Worm (Caenorhabditis elegans) whole organism, L1 larva: ENCODE measurements around the gene K10D2.8.

Experiments
- C04F5.9 ChIP-seq: sonication (generic microtip); optimal IDR thresholded peaks from 2 replicates; lab custom pipeline; 2016; ENCODE audit warnings: missing genetic modification characterization, missing compliant biosample characterization
- C34B4.2 ChIP-seq: sonication (generic microtip); optimal IDR thresholded peaks from 2 replicates; lab custom pipeline; 2017; ENCODE audit warnings: mild to moderate bottlenecking, missing genetic modification characterization, missing compliant biosample characterization
- Y116A8C.19 ChIP-seq: sonication (generic microtip); optimal IDR thresholded peaks from 2 replicates; lab custom pipeline; 2016; ENCODE audit warnings: missing compliant biosample characterization, missing genetic modification characterization, borderline replicate concordance
- aly-2 ChIP-seq: fragments of 150-350 bp; optimal IDR thresholded peaks from 2 replicates; lab custom pipeline; 2014; ENCODE audit warnings: missing biosample characterization, missing genetic modification characterization
- ama-1 ChIP-seq: fragments of 150-350 bp; optimal IDR thresholded peaks from 2 replicates; lab custom pipeline; 2014
- blmp-1 ChIP-seq: fragments of 150-350 bp; optimal IDR thresholded peaks from 2 replicates; lab custom pipeline; 2014; ENCODE audit warnings: missing biosample characterization, missing genetic modification characterization
- ceh-82 ChIP-seq, 3 experiments: fragments of 150-350 bp in 1 of 3; sonication (generic microtip) in 2 of 3; optimal IDR thresholded peaks; 2 replicates each; lab custom pipeline; 2014 to 2017; ENCODE audit warnings: missing biosample characterization in 3 of 3, missing genetic modification characterization in 3 of 3
- ces-1 ChIP-seq: fragments of 150-350 bp; optimal IDR thresholded peaks from 2 replicates; lab custom pipeline; 2014; ENCODE audit warnings: missing biosample characterization, missing genetic modification reagents, missing genetic modification characterization
- dpl-1 ChIP-seq, 3 experiments: fragments of 150-350 bp in 2 of 3; sonication (generic microtip) in 1 of 3; optimal IDR thresholded peaks; 2 replicates each; lab custom pipeline; 2014 to 2017; ENCODE audit warnings: missing biosample characterization in 3 of 3, missing genetic modification characterization in 3 of 3, missing genetic modification reagents in 3 of 3
- efl-1 ChIP-seq, 4 experiments: fragments of 150-350 bp; optimal IDR thresholded peaks in 3 of 4; peaks in 1 of 4; 1 replicate in 1 of 4; 2 replicates in 3 of 4; lab custom pipeline; 2014; ENCODE audit warnings: missing biosample characterization in 2 of 4, missing genetic modification characterization in 2 of 4, missing genetic modification reagents in 2 of 4
- egl-13 ChIP-seq: sonication (generic microtip); optimal IDR thresholded peaks from 2 replicates; lab custom pipeline; 2016; ENCODE audit warnings: missing genotype, missing genetic modification reagents, missing genetic modification characterization, missing compliant biosample characterization
- elt-2 ChIP-seq: sonication (generic microtip); optimal IDR thresholded peaks from 2 replicates; lab custom pipeline; 2016; ENCODE audit warnings: missing genetic modification characterization, mild to moderate bottlenecking, inconsistent platforms, missing compliant biosample characterization, missing genetic modification reagents
- elt-3 ChIP-seq, 6 experiments: fragments of 150-350 bp in 1 of 6; sonication (generic microtip); optimal IDR thresholded peaks; 2 replicates each; lab custom pipeline; 2017 to 2018; ENCODE audit warnings: missing biosample characterization in 6 of 6, missing genetic modification characterization in 6 of 6, inconsistent platforms in 1 of 6
- fkh-10 ChIP-seq: sonication (generic microtip); optimal IDR thresholded peaks from 2 replicates; lab custom pipeline; 2017; ENCODE audit warnings: missing biosample characterization, missing genetic modification reagents, missing genetic modification characterization
- fkh-8 ChIP-seq: sonication (generic microtip); optimal IDR thresholded peaks from 2 replicates; lab custom pipeline; 2016; ENCODE audit warnings: mild to moderate bottlenecking, missing genetic modification characterization, missing compliant biosample characterization
- fos-1 ChIP-seq: fragments of 150-350 bp; optimal IDR thresholded peaks from 2 replicates; lab custom pipeline; 2014; ENCODE audit warnings: missing biosample characterization, missing genetic modification characterization
- grh-1 ChIP-seq: fragments of 200-800 bp; sonication (Bioruptor generic); IDR thresholded peaks from 2 replicates; pipeline ENCODE4 v1.3.6; 2022; ENCODE audit warnings: missing genetic modification reagents, missing genetic modification characterization, missing compliant biosample characterization
- hlh-17 ChIP-seq: fragments of 200-800 bp; sonication (Bioruptor generic); optimal IDR thresholded peaks from 2 replicates; lab custom pipeline; 2018; ENCODE audit warnings: missing genetic modification characterization, mild to moderate bottlenecking, missing compliant biosample characterization, moderate library complexity, borderline replicate concordance
- hpl-2 ChIP-seq: fragments of 150-350 bp; optimal IDR thresholded peaks from 2 replicates; lab custom pipeline; 2014; ENCODE audit warnings: missing biosample characterization, missing genetic modification reagents, missing genetic modification characterization
- irx-1 ChIP-seq: sonication (generic microtip); optimal IDR thresholded peaks from 2 replicates; lab custom pipeline; 2016; ENCODE audit warnings: missing genetic modification characterization, missing compliant biosample characterization
- isw-1 ChIP-seq: fragments of 200-800 bp; sonication (Bioruptor generic); IDR thresholded peaks from 2 replicates; pipeline ENCODE4 v1.3.6; 2022; ENCODE audit warnings: missing genetic modification characterization, missing compliant biosample characterization
- lin-13 ChIP-seq: fragments of 150-350 bp; optimal IDR thresholded peaks from 2 replicates; lab custom pipeline; 2014; ENCODE audit warnings: missing biosample characterization, missing genetic modification reagents, missing genetic modification characterization
- lin-39 ChIP-seq: fragments of 150-350 bp; optimal IDR thresholded peaks from 2 replicates; lab custom pipeline; 2014; ENCODE audit warnings: missing biosample characterization, missing genetic modification reagents, missing genetic modification characterization
- lsy-2 ChIP-seq, 2 experiments: fragments of 150-350 bp; optimal IDR thresholded peaks; 2 replicates each; lab custom pipeline; 2014; ENCODE audit warnings: missing biosample characterization in 2 of 2, missing genetic modification characterization in 2 of 2
- mab-9 ChIP-seq: fragments of 200-800 bp; sonication (Bioruptor generic); IDR thresholded peaks from 2 replicates; pipeline ENCODE4 v1.3.6; 2022; ENCODE audit warnings: missing genetic modification reagents, missing genetic modification characterization, missing compliant biosample characterization
- mef-2 ChIP-seq: fragments of 150-350 bp; optimal IDR thresholded peaks from 2 replicates; lab custom pipeline; 2014; ENCODE audit warnings: missing biosample characterization, missing genetic modification characterization
- nhr-11 ChIP-seq: fragments of 150-350 bp; optimal IDR thresholded peaks from 2 replicates; lab custom pipeline; 2014; ENCODE audit warnings: missing biosample characterization, missing genetic modification characterization
- nhr-12 ChIP-seq: sonication (generic microtip); optimal IDR thresholded peaks from 2 replicates; lab custom pipeline; 2017; ENCODE audit warnings: missing biosample characterization, missing genetic modification characterization
- nhr-19 ChIP-seq: fragments of 200-800 bp; sonication (Bioruptor generic); conservative IDR thresholded peaks from 2 replicates; pipeline ENCODE4 v1.3.6; 2022; ENCODE audit warnings: missing genetic modification characterization, missing compliant biosample characterization
- nhr-20 ChIP-seq: sonication (generic microtip); optimal IDR thresholded peaks from 2 replicates; lab custom pipeline; 2016; ENCODE audit warnings: mild to moderate bottlenecking, missing genetic modification characterization, missing compliant biosample characterization
- nhr-71 ChIP-seq: sonication (generic microtip); optimal IDR thresholded peaks from 2 replicates; lab custom pipeline; 2016; ENCODE audit warnings: mild to moderate bottlenecking, missing genetic modification characterization, moderate library complexity, missing compliant biosample characterization
- nhr-76 ChIP-seq: sonication (generic microtip); optimal IDR thresholded peaks from 2 replicates; lab custom pipeline; 2017; ENCODE audit warnings: missing biosample characterization, missing genetic modification characterization
- nhr-77 ChIP-seq: fragments of 150-350 bp; optimal IDR thresholded peaks from 2 replicates; lab custom pipeline; 2014; ENCODE audit warnings: missing biosample characterization, missing genetic modification characterization
- nhr-84 ChIP-seq: sonication (generic microtip); optimal IDR thresholded peaks from 2 replicates; lab custom pipeline; 2017; ENCODE audit warnings: missing biosample characterization, missing genetic modification characterization
- nhr-85 ChIP-seq: sonication (generic microtip); peaks from one replicate; lab custom pipeline; 2016; ENCODE audit warnings: missing genetic modification characterization, inconsistent platforms, missing compliant biosample characterization
- pax-3 ChIP-seq: fragments of 200-800 bp; sonication (Bioruptor generic); optimal IDR thresholded peaks from 2 replicates; lab custom pipeline; 2018; ENCODE audit warnings: mild to moderate bottlenecking, missing genetic modification characterization, moderate library complexity, missing compliant biosample characterization
- skn-1 ChIP-seq: fragments of 150-350 bp; optimal IDR thresholded peaks from 2 replicates; lab custom pipeline; 2014; ENCODE audit warnings: missing biosample characterization, missing genetic modification characterization
- snpc-4 ChIP-seq: fragments of 150-350 bp; optimal IDR thresholded peaks from 2 replicates; lab custom pipeline; 2014; ENCODE audit warnings: missing biosample characterization, missing genetic modification characterization
- snu-23 ChIP-seq: sonication (generic microtip); optimal IDR thresholded peaks from 2 replicates; lab custom pipeline; 2016; ENCODE audit warnings: missing genetic modification characterization, missing compliant biosample characterization
- sptf-1 ChIP-seq: fragments of 150-350 bp; optimal IDR thresholded peaks from 2 replicates; lab custom pipeline; 2014; ENCODE audit warnings: missing biosample characterization, missing genetic modification characterization
- sup-37 ChIP-seq: fragments of 200-800 bp; sonication (Bioruptor generic); optimal IDR thresholded peaks from 2 replicates; lab custom pipeline; 2018; ENCODE audit warnings: mild to moderate bottlenecking, missing genetic modification characterization, missing compliant biosample characterization
- tbx-2 ChIP-seq: sonication (generic microtip); optimal IDR thresholded peaks from 2 replicates; lab custom pipeline; 2016; ENCODE audit warnings: missing genetic modification characterization, missing compliant biosample characterization
- unc-30 ChIP-seq: sonication (generic microtip); optimal IDR thresholded peaks from 2 replicates; lab custom pipeline; 2017; ENCODE audit warnings: missing biosample characterization, missing genetic modification characterization
- unc-86 ChIP-seq: sonication (generic microtip); optimal IDR thresholded peaks from 2 replicates; lab custom pipeline; 2016; ENCODE audit warnings: missing genetic modification characterization, missing compliant biosample characterization
- zag-1 ChIP-seq: fragments of 150-350 bp; optimal IDR thresholded peaks from 2 replicates; lab custom pipeline; 2014; ENCODE audit warnings: missing biosample characterization, missing genetic modification characterization
- zip-4 ChIP-seq: fragments of 200-800 bp; sonication (Bioruptor generic); optimal IDR thresholded peaks from 2 replicates; lab custom pipeline; 2018; ENCODE audit warnings: mild to moderate bottlenecking, missing genetic modification characterization, moderate library complexity, missing compliant biosample characterization
- ztf-4 ChIP-seq: fragments of 150-350 bp; optimal IDR thresholded peaks from 2 replicates; lab custom pipeline; 2014; ENCODE audit warnings: missing biosample characterization, missing genetic modification characterization

Gene K10D2.8

ce11 chrIII:5193266-5193665 lies 4.7 kb downstream of the K10D2.8 start (continued):
- TF ChIP-seq hpl-2 (GFP tag; lab: Kevin White, UChicago) (no peak), snpc-4 (tag; lab: Kevin White, UChicago) (no peak)

ce11 chrIII:5195690-5196089 lies 7.2 kb downstream of the K10D2.8 start, which contains the start of gene moc-6:
Gene moc-6 (plus strand): TSS chrIII:5195990.
- no peak for TF ChIP-seq lin-13
- no peak for TF ChIP-seq aly-2
- TF ChIP-seq nhr-76 (tag; lab: Kevin White, UChicago), result no peak
- TF ChIP-seq nhr-77 (tag; lab: Kevin White, UChicago), result no peak
- peak; percentile 26 for TF ChIP-seq nhr-85
- TF ChIP-seq C34B4.2 (tag; lab: Kevin White, UChicago), result no peak
- no peak for TF ChIP-seq ceh-82 (tag; optimal IDR thresholded peaks at IDR 0.05; lab: Kevin White, UChicago)
- TF ChIP-seq hpl-2 (GFP tag; lab: Kevin White, UChicago), result no peak
- no peak for TF ChIP-seq unc-30 (tag; lab: Kevin White, UChicago)
- TF ChIP-seq hlh-17 (GFP tag; lab: Kevin White, UChicago), result no peak
- no peak for TF ChIP-seq egl-13 (tag; lab: Kevin White, UChicago)
- TF ChIP-seq C04F5.9 (tag; lab: Kevin White, UChicago), result no peak
- no peak for TF ChIP-seq efl-1 (optimal IDR thresholded peaks at IDR 0.05; lab: Kevin White, UChicago)
- TF ChIP-seq efl-1 (GFP tag; optimal IDR thresholded peaks at IDR 0.05 in 1 of 2; lab: Kevin White, UChicago), result peak in 1 of 2 experiments; percentile 66
- peak in 1 of 6 experiments; percentile 10 for TF ChIP-seq elt-3 (tag; optimal IDR thresholded peaks at IDR 0.05; lab: Kevin White, UChicago)
- TF ChIP-seq mab-9 (GFP tag; lab: Robert Waterston, UW), result no peak

ce11 chrIII:5196298-5197045 lies 7.9 kb downstream of the K10D2.8 start:
- TF ChIP-seq nhr-11, result no peak
- no peak for TF ChIP-seq ztf-4 (tag; lab: Kevin White, UChicago)
- TF ChIP-seq fkh-8 (tag; lab: Kevin White, UChicago), result no peak
- TF ChIP-seq nhr-19 (GFP tag; lab: Robert Waterston, UW), result no peak
- peak; percentile 21 for TF ChIP-seq ama-1 (lab: Kevin White, UChicago)
- no peak for TF ChIP-seq nhr-76 (tag; lab: Kevin White, UChicago)
- peak in 1 of 2 experiments; percentile 0 for TF ChIP-seq efl-1 (optimal IDR thresholded peaks at IDR 0.05; lab: Kevin White, UChicago)
- no peak for TF ChIP-seq efl-1 (GFP tag; optimal IDR thresholded peaks at IDR 0.05 in 1 of 2; lab: Kevin White, UChicago)
- no peak for TF ChIP-seq snpc-4 (tag; lab: Kevin White, UChicago)
- TF ChIP-seq fos-1 (tag; lab: Kevin White, UChicago), result no peak
- TF ChIP-seq nhr-85, result peak; percentile 62
- no peak for TF ChIP-seq lin-39 (tag; lab: Kevin White, UChicago)
- no peak for TF ChIP-seq nhr-20 (tag; lab: Kevin White, UChicago)
- TF ChIP-seq fkh-10, result no peak
- no peak for TF ChIP-seq sup-37 (GFP tag; lab: Kevin White, UChicago)
- TF ChIP-seq dpl-1 (GFP tag; optimal IDR thresholded peaks at IDR 0.05; lab: Kevin White, UChicago), result no peak
- TF ChIP-seq pax-3 (tag; lab: Kevin White, UChicago), result no peak
- TF ChIP-seq tbx-2 (tag; lab: Kevin White, UChicago), result no peak
- no peak for TF ChIP-seq nhr-84 (tag; lab: Kevin White, UChicago)
- TF ChIP-seq isw-1, result no peak
- no peak for TF ChIP-seq Y116A8C.19 (tag; lab: Kevin White, UChicago)
- peak; percentile 13 for TF ChIP-seq nhr-71 (tag; lab: Kevin White, UChicago)
- TF ChIP-seq sptf-1 (tag; lab: Kevin White, UChicago), result no peak
- TF ChIP-seq lsy-2 (tag; optimal IDR thresholded peaks at IDR 0.05; lab: Kevin White, UChicago), result no peak
- no peak for TF ChIP-seq grh-1
- TF ChIP-seq blmp-1 (tag; lab: Kevin White, UChicago), result no peak
- TF ChIP-seq elt-2 (tag; lab: Kevin White, UChicago), result peak; percentile 5
- no peak for TF ChIP-seq irx-1 (tag; lab: Kevin White, UChicago)
- no peak for TF ChIP-seq snu-23 (GFP tag; lab: Kevin White, UChicago)
- no peak for TF ChIP-seq nhr-77 (tag; lab: Kevin White, UChicago)
- TF ChIP-seq nhr-12, result no peak
- no peak for TF ChIP-seq egl-13 (tag; lab: Kevin White, UChicago)
- no peak for TF ChIP-seq zag-1 (tag; lab: Kevin White, UChicago)
- TF ChIP-seq ces-1 (GFP tag; lab: Kevin White, UChicago), result no peak
- no peak for TF ChIP-seq skn-1 (tag; lab: Kevin White, UChicago)
- no peak for TF ChIP-seq zip-4
- TF ChIP-seq unc-86 (tag; lab: Kevin White, UChicago), result no peak
- no peak for TF ChIP-seq mef-2 (tag; lab: Kevin White, UChicago)
